Fruit fly (Drosophila melanogaster) whole organism, adult: Measurements from ENCODE around the gene LUBEL.

ENCODE experiments used
- CG11617 ChIP-seq: fragments of 200-800 bp; sonication (Bioruptor generic); optimal IDR thresholded peaks from 2 replicates; lab custom pipeline; 2017; ENCODE audit warnings: mild to moderate bottlenecking, missing biosample characterization, missing genetic modification reagents, missing genetic modification characterization
- CG12768 ChIP-seq: fragments of 200-800 bp; sonication (Bioruptor generic); optimal IDR thresholded peaks from 2 replicates; lab custom pipeline; 2017; ENCODE audit warnings: missing biosample characterization, missing genetic modification characterization, mild to moderate bottlenecking, moderate library complexity, missing genetic modification reagents
- CG14711 ChIP-seq: fragments of 200-800 bp; sonication (Bioruptor generic); optimal IDR thresholded peaks from 2 replicates; lab custom pipeline; 2018; ENCODE audit warnings: missing biosample characterization, mild to moderate bottlenecking, missing genetic modification characterization, moderate library complexity
- CG5204 ChIP-seq: fragments of 200-800 bp; sonication (Bioruptor generic); optimal IDR thresholded peaks from 2 replicates; lab custom pipeline; 2016; ENCODE audit warnings: missing biosample characterization, missing genetic modification characterization
- CG7045 ChIP-seq: fragments of 200-800 bp; sonication (Bioruptor generic); optimal IDR thresholded peaks from 2 replicates; lab custom pipeline; 2017; ENCODE audit warnings: missing biosample characterization, mild to moderate bottlenecking, missing genetic modification characterization
- CG7101 ChIP-seq: fragments of 200-800 bp; sonication (Bioruptor generic); optimal IDR thresholded peaks from 2 replicates; lab custom pipeline; 2018; ENCODE audit warnings: missing biosample characterization, mild to moderate bottlenecking, missing genetic modification characterization, moderate library complexity
- bab1 ChIP-seq: fragments of 200-800 bp; sonication (Bioruptor generic); optimal IDR thresholded peaks from 3 replicates; lab custom pipeline; 2019; ENCODE audit warnings: missing biosample characterization, mild to moderate bottlenecking, missing genetic modification characterization, moderate library complexity
- cnc ChIP-seq, 2 experiments: fragments of >200 bp; optimal IDR thresholded peaks; 2 replicates each; lab custom pipeline; 2017
- kay ChIP-seq: fragments of 200-800 bp; sonication (Bioruptor generic); peaks from one replicate; lab custom pipeline; 2016; ENCODE audit warnings: missing biosample characterization, missing genetic modification characterization, borderline replicate concordance
- ovo ChIP-seq: fragments of 200-800 bp; sonication (Bioruptor generic); optimal IDR thresholded peaks from 2 replicates; lab custom pipeline; 2016; ENCODE audit warnings: missing biosample characterization, missing genetic modification characterization
- pad ChIP-seq: fragments of 200-800 bp; sonication (Bioruptor generic); optimal IDR thresholded peaks from 3 replicates; lab custom pipeline; 2017; ENCODE audit warnings: missing biosample characterization, missing genetic modification characterization, mild to moderate bottlenecking, moderate library complexity, missing genetic modification reagents
- tj ChIP-seq: fragments of 200-800 bp; sonication (Bioruptor generic); optimal IDR thresholded peaks from 3 replicates; lab custom pipeline; 2017; ENCODE audit warnings: missing biosample characterization, mild to moderate bottlenecking, missing genetic modification characterization, moderate library complexity
- toe ChIP-seq: fragments of 200-800 bp; sonication (Bioruptor generic); optimal IDR thresholded peaks from 2 replicates; lab custom pipeline; 2016; ENCODE audit warnings: missing biosample characterization, missing genetic modification characterization

- TF ChIP-seq pad (GFP tag; lab: Kevin White, UChicago) (no peak), toe (GFP tag; lab: Kevin White, UChicago) (no peak), CG7045 (no peak), ovo (GFP tag; lab: Kevin White, UChicago) (no peak), CG7101 (tag; lab: Kevin White, UChicago) (no peak), bab1 (no peak), tj (GFP tag; lab: Kevin White, UChicago) (no peak), CG12768 (GFP tag; lab: Kevin White, UChicago) (no peak), CG14711 (tag; lab: Kevin White, UChicago) (no peak), CG5204 (GFP tag; lab: Kevin White, UChicago) (no peak), CG11617 (GFP tag; lab: Kevin White, UChicago) (no peak), kay (GFP tag; lab: Kevin White, UChicago) (no peak), cnc (optimal IDR thresholded peaks at IDR 0.05; lab: Kevin White, UChicago) (no peak)
Observed at dm6 chr2L:6799551-6799950, 27.0 kb upstream of the LUBEL start.
